Worm (Caenorhabditis elegans) whole organism, mixed stage, embryonic: ENCODE results near the gene B0365.9.
A peak's percentile ranks its signal among the peaks of the same experiment; 100 is the strongest.

Source experiments
- M03D4.4 ChIP-seq: sonication (generic microtip); optimal IDR thresholded peaks from 2 replicates; lab custom pipeline; 2017; ENCODE audit warnings: mild to moderate bottlenecking, missing genetic modification characterization, missing compliant biosample characterization
- bed-3 ChIP-seq: fragments of 200-800 bp; sonication (Bioruptor generic); optimal IDR thresholded peaks from 3 replicates; lab custom pipeline; 2018; ENCODE audit warnings: mild to moderate bottlenecking, missing genetic modification characterization, moderate library complexity, missing compliant biosample characterization
- blmp-1 ChIP-seq: fragments of 150-350 bp; optimal IDR thresholded peaks from 2 replicates; lab custom pipeline; 2014; ENCODE audit warnings: missing biosample characterization, missing genetic modification characterization
- ceh-43 ChIP-seq: fragments of 200-800 bp; sonication (Bioruptor generic); optimal IDR thresholded peaks from 2 replicates; lab custom pipeline; 2018; ENCODE audit warnings: mild to moderate bottlenecking, missing genetic modification characterization, moderate library complexity, missing compliant biosample characterization
- ceh-83 ChIP-seq: fragments of 200-800 bp; sonication (Bioruptor generic); optimal IDR thresholded peaks from 2 replicates; lab custom pipeline; 2018; ENCODE audit warnings: mild to moderate bottlenecking, missing genetic modification characterization, missing compliant biosample characterization
- ces-1 ChIP-seq: fragments of 150-350 bp; optimal IDR thresholded peaks from 2 replicates; lab custom pipeline; 2014; ENCODE audit warnings: missing biosample characterization, missing genetic modification reagents, missing genetic modification characterization
- cnd-1 ChIP-seq: fragments of 200-800 bp; sonication (Bioruptor generic); optimal IDR thresholded peaks from 2 replicates; lab custom pipeline; 2018; ENCODE audit warnings: mild to moderate bottlenecking, missing genetic modification characterization, missing compliant biosample characterization
- drap-1 ChIP-seq: fragments of 200-800 bp; sonication (Bioruptor generic); optimal IDR thresholded peaks from 3 replicates; lab custom pipeline; 2018; ENCODE audit warnings: mild to moderate bottlenecking, missing genetic modification characterization, missing compliant biosample characterization
- elt-1 ChIP-seq: sonication (generic microtip); optimal IDR thresholded peaks from 2 replicates; lab custom pipeline; 2017; ENCODE audit warnings: missing genetic modification characterization, mild to moderate bottlenecking, missing compliant biosample characterization, antibody characterized with exemption, moderate library complexity, borderline replicate concordance; ENCODE audit not compliant: insufficient read depth
- elt-3 ChIP-seq: fragments of 150-350 bp; optimal IDR thresholded peaks from 2 replicates; lab custom pipeline; 2014; ENCODE audit warnings: missing biosample characterization, missing genetic modification characterization
- ham-2 ChIP-seq: fragments of 200-800 bp; sonication (Bioruptor generic); optimal IDR thresholded peaks from 2 replicates; lab custom pipeline; 2018; ENCODE audit warnings: mild to moderate bottlenecking, missing genetic modification characterization, missing compliant biosample characterization
- hlh-1 ChIP-seq: fragments of 150-350 bp; optimal IDR thresholded peaks from 2 replicates; lab custom pipeline; 2014; ENCODE audit warnings: missing biosample characterization, missing genetic modification reagents, missing genetic modification characterization
- lin-13 ChIP-seq: fragments of 150-350 bp; optimal IDR thresholded peaks from 2 replicates; lab custom pipeline; 2014; ENCODE audit warnings: missing biosample characterization, missing genetic modification characterization
- lin-32 ChIP-seq: fragments of 200-800 bp; sonication (Bioruptor generic); optimal IDR thresholded peaks from 2 replicates; lab custom pipeline; 2018; ENCODE audit warnings: mild to moderate bottlenecking, missing genetic modification characterization, missing compliant biosample characterization
- mep-1 ChIP-seq: fragments of 150-350 bp; optimal IDR thresholded peaks from 2 replicates; lab custom pipeline; 2017; ENCODE audit warnings: missing biosample characterization, missing genetic modification reagents, missing genetic modification characterization, inconsistent platforms
- mls-2 ChIP-seq: sonication (generic microtip); optimal IDR thresholded peaks from 2 replicates; lab custom pipeline; 2016; ENCODE audit warnings: mild to moderate bottlenecking, missing genetic modification characterization, moderate library complexity, missing compliant biosample characterization
- nhr-12 ChIP-seq: fragments of 150-350 bp; optimal IDR thresholded peaks from 2 replicates; lab custom pipeline; 2014; ENCODE audit warnings: missing biosample characterization, missing genetic modification characterization
- nhr-2 ChIP-seq: fragments of 150-350 bp; optimal IDR thresholded peaks from 2 replicates; lab custom pipeline; 2014; ENCODE audit warnings: missing biosample characterization, missing genetic modification characterization
- nhr-237 ChIP-seq: fragments of 150-350 bp; optimal IDR thresholded peaks from 2 replicates; lab custom pipeline; 2014; ENCODE audit warnings: missing biosample characterization, missing genetic modification characterization
- nhr-28 ChIP-seq: fragments of 150-350 bp; optimal IDR thresholded peaks from 2 replicates; lab custom pipeline; 2014; ENCODE audit warnings: missing biosample characterization, missing genetic modification characterization
- nhr-76 ChIP-seq: sonication (generic microtip); optimal IDR thresholded peaks from 2 replicates; lab custom pipeline; 2017; ENCODE audit warnings: missing biosample characterization, missing genetic modification characterization
- pha-4 ChIP-seq: fragments of 150-350 bp; optimal IDR thresholded peaks from 2 replicates; lab custom pipeline; 2018; ENCODE audit warnings: missing biosample characterization, missing genetic modification reagents, missing genetic modification characterization
- sem-2 ChIP-seq: fragments of 200-800 bp; sonication (Bioruptor generic); optimal IDR thresholded peaks from 2 replicates; lab custom pipeline; 2018; ENCODE audit warnings: mild to moderate bottlenecking, missing genetic modification characterization, missing compliant biosample characterization
- snpc-4 ChIP-seq: fragments of 150-350 bp; optimal IDR thresholded peaks from 2 replicates; lab custom pipeline; 2014; ENCODE audit warnings: missing biosample characterization, missing genetic modification characterization
- sptf-1 ChIP-seq: sonication (generic microtip); optimal IDR thresholded peaks from 2 replicates; lab custom pipeline; 2017; ENCODE audit warnings: mild to moderate bottlenecking, missing genetic modification characterization, moderate library complexity, missing compliant biosample characterization
- tbx-8 ChIP-seq: fragments of 200-800 bp; sonication (Bioruptor generic); optimal IDR thresholded peaks from 2 replicates; lab custom pipeline; 2018; ENCODE audit warnings: mild to moderate bottlenecking, missing genetic modification characterization, moderate library complexity, missing compliant biosample characterization
- unc-120 ChIP-seq: sonication (generic microtip); optimal IDR thresholded peaks from 2 replicates; lab custom pipeline; 2017; ENCODE audit warnings: missing genetic modification characterization, missing compliant biosample characterization; ENCODE audit not compliant: poor library complexity, severe bottlenecking
- unc-39 ChIP-seq: fragments of 150-350 bp; optimal IDR thresholded peaks from 2 replicates; lab custom pipeline; 2014; ENCODE audit warnings: missing biosample characterization, missing genetic modification characterization
- unc-62 ChIP-seq: fragments of 150-350 bp; optimal IDR thresholded peaks from 2 replicates; lab custom pipeline; 2014; ENCODE audit warnings: missing biosample characterization, missing genetic modification reagents, missing genetic modification characterization
- zip-8 ChIP-seq: fragments of 150-350 bp; optimal IDR thresholded peaks from 2 replicates; lab custom pipeline; 2014; ENCODE audit warnings: missing biosample characterization, missing genetic modification characterization
- ztf-11 ChIP-seq: fragments of 150-350 bp; optimal IDR thresholded peaks from 2 replicates; lab custom pipeline; 2014; ENCODE audit warnings: missing biosample characterization, missing genetic modification characterization

B0365.9 gene

DNA sequence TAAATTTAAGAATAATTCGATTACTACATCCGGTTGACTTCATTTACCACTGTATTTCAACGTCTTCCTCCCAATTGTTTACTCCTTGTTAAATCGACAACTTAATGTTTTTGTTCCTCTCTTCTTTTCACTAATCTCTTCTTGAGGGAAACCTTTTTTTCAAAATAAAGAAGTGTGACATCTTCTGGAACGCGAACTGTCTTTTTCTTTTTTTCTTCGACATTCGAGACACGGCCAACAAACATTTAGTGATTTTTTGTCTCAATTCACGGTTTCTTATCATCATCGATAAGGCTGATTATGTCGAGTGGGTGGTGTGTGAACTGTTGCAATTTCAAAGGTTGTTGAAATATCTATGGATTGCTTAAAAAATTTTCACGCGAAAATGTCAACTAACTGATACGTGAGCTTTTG lies 48.1 kb downstream of the B0365.9 start:
- TF ChIP-seq M03D4.4 (tag; lab: Kevin White, UChicago) = no peak
- no peak for TF ChIP-seq mls-2 (tag; lab: Kevin White, UChicago)
- TF ChIP-seq nhr-2 (tag; lab: Kevin White, UChicago) = no peak
- TF ChIP-seq elt-1 (tag; lab: Kevin White, UChicago) = no peak
- TF ChIP-seq pha-4 (tag; lab: Kevin White, UChicago) = no peak
- TF ChIP-seq ham-2 = no peak
- TF ChIP-seq drap-1 = no peak
- no peak for TF ChIP-seq sem-2 (GFP tag; lab: Kevin White, UChicago)
- no peak for TF ChIP-seq lin-32 (GFP tag; lab: Kevin White, UChicago)
- no peak for TF ChIP-seq nhr-76 (tag; lab: Kevin White, UChicago)
- TF ChIP-seq nhr-12 (tag; lab: Kevin White, UChicago) = no peak
- no peak for TF ChIP-seq unc-62
- TF ChIP-seq tbx-8 = no peak
- no peak for TF ChIP-seq unc-120 (tag; lab: Kevin White, UChicago)
- no peak for TF ChIP-seq elt-3 (tag; lab: Kevin White, UChicago)
- TF ChIP-seq snpc-4 (tag; lab: Kevin White, UChicago) = no peak
- TF ChIP-seq blmp-1 (tag; lab: Kevin White, UChicago) = no peak
- TF ChIP-seq ztf-11 (tag; lab: Kevin White, UChicago) = no peak

DNA sequence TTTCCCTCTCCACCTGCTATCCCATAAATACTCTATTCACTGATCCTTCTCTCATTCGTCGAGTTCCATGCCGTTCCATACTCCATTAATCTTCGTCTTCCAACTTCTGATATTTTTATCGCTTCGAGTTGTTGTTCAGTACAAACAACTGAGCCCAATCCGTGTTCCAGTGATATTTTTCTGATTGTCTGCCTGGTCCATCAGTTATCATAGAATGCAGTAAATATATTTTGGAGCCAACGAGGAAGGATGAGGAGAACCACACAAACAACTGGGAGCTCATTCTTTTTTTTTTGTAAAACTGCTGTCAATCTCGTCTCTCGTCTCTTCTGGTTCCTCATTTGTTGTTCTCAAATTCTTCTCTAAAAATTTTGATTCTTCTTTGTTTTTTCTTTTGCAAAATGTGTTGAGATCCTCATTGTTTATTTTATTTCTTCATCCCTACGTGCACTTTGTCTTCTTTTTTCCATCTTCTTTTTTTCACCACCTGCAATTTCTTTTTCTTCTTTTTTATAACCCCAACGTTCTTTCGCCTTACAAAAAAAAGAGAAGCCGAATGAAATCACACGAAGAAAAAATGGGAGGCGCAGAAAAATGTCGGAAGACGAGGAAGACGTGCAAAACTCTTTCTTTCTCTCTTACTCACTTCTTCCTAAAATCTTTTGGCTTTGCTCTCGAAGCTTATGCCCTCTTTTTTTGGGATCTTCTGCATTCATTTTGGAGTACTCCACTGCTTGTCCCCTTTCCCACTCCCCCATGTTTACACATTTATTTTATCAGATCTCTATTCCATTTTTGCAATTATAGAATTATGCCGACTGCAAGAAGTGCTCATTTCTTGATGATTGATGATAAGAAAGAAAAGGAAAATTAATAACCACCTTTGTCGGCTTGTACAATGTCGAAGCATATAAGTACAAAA lies 49.4 kb downstream of the B0365.9 start:
- TF ChIP-seq ces-1 (GFP tag; lab: Kevin White, UChicago) (no peak), elt-3 (tag; lab: Kevin White, UChicago) (no peak), blmp-1 (tag; lab: Kevin White, UChicago) (no peak), mls-2 (tag; lab: Kevin White, UChicago) (no peak), sptf-1 (tag; lab: Kevin White, UChicago) (no peak), pha-4 (tag; lab: Kevin White, UChicago) (no peak), nhr-237 (tag; lab: Kevin White, UChicago) (no peak), snpc-4 (tag; lab: Kevin White, UChicago) (no peak), unc-39 (tag; lab: Kevin White, UChicago) (no peak), unc-62 (no peak), ztf-11 (tag; lab: Kevin White, UChicago) (no peak), nhr-28 (tag; lab: Kevin White, UChicago) (no peak), unc-120 (tag; lab: Kevin White, UChicago) (no peak), bed-3 (GFP tag; lab: Kevin White, UChicago) (no peak)

DNA sequence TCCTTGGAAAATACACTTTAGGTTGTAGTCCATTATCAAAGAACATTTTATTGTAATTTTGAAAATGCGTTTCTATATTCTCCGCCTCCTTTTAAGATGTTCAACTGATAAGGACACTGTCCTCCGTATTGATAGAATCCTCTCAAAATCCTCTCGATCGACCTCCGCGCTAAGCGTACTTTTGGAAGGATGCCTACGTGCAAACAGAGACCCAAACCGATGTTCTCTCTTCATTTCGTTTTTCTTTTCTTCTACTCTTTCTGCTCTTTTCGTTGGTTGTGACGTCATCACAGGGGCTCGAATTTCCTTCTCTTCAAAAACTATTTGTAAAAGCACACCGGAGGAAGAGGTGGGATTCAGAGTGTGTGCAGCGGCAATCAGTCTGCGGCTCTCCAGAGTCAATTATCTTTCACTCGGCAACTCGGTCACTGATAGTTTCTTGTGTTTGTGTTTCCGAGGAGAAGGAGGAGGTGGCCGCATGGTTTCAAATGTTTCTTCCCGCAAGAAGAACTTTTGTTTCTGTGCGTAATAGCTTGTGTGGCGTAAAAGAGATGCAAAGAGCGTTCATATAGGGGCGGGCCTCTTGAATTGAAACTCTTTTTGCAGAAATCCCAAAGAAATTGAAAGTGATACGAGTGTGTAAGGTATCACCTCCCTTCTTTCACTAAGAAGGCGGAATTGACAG lies 50.8 kb downstream of the B0365.9 start, which contains the start of gene C34B4.2:
TSS of gene C34B4.2 (plus strand) at position 614 of the 685 bp plus-strand sequence.
- TF ChIP-seq nhr-28 (tag; lab: Kevin White, UChicago) (no peak), cnd-1 (tag; lab: Kevin White, UChicago) (no peak), ceh-83 (GFP tag; lab: Kevin White, UChicago) (no peak), zip-8 (tag; lab: Kevin White, UChicago) (peak; percentile 43), nhr-237 (tag; lab: Kevin White, UChicago) (peak; percentile 44), ceh-43 (GFP tag; lab: Kevin White, UChicago) (no peak), nhr-76 (tag; lab: Kevin White, UChicago) (no peak), nhr-12 (tag; lab: Kevin White, UChicago) (no peak), sem-2 (GFP tag; lab: Kevin White, UChicago) (no peak), lin-13 (tag; lab: Kevin White, UChicago) (no peak), blmp-1 (tag; lab: Kevin White, UChicago) (no peak), unc-62 (no peak), pha-4 (tag; lab: Kevin White, UChicago) (peak; percentile 38), ces-1 (GFP tag; lab: Kevin White, UChicago) (peak; percentile 12), hlh-1 (peak; percentile 49), mls-2 (tag; lab: Kevin White, UChicago) (no peak), bed-3 (GFP tag; lab: Kevin White, UChicago) (no peak), ham-2 (no peak), unc-120 (tag; lab: Kevin White, UChicago) (peak; percentile 14), mep-1 (tag; lab: Kevin White, UChicago) (no peak)
- TF ChIP-seq, all 35 proteins: peak for 6
